Worm (Caenorhabditis elegans) whole organism, midembryonic: ENCODE results near the gene F07H5.7.

ENCODE experiments used
- T22C8.4 ChIP-seq: fragments of 200-800 bp; sonication (Bioruptor generic); IDR thresholded peaks from 2 replicates; pipeline ENCODE4 v1.3.6; 2022; ENCODE audit warnings: missing genetic modification characterization, missing compliant biosample characterization
- cog-1 ChIP-seq: sonication (generic microtip); optimal IDR thresholded peaks from 2 replicates; lab custom pipeline; 2016; ENCODE audit warnings: missing genetic modification characterization, missing compliant biosample characterization
- flt-1 ChIP-seq: fragments of 200-800 bp; sonication (Bioruptor generic); IDR thresholded peaks from 2 replicates; pipeline ENCODE4 v1.3.6; 2022; ENCODE audit warnings: missing genetic modification characterization, missing compliant biosample characterization
- klf-2 ChIP-seq: fragments of 200-800 bp; sonication (Bioruptor generic); conservative IDR thresholded peaks from 2 replicates; pipeline ENCODE4 v1.3.6; 2022; ENCODE audit warnings: missing genetic modification reagents, missing genetic modification characterization, missing compliant biosample characterization
- med-1 ChIP-seq: sonication (generic microtip); optimal IDR thresholded peaks from 2 replicates; lab custom pipeline; 2017; ENCODE audit warnings: missing genetic modification characterization, mild to moderate bottlenecking, missing compliant biosample characterization, antibody characterized with exemption, missing genetic modification reagents; ENCODE audit not compliant: insufficient read depth
- tab-1 ChIP-seq: fragments of 200-800 bp; sonication (Bioruptor generic); IDR thresholded peaks from 2 replicates; pipeline ENCODE4 v1.3.6; 2022; ENCODE audit warnings: missing genetic modification characterization, missing compliant biosample characterization
- ztf-23 ChIP-seq: fragments of 200-800 bp; sonication (Bioruptor generic); IDR thresholded peaks from 2 replicates; pipeline ENCODE4 v1.3.6; 2022; ENCODE audit warnings: missing genetic modification reagents, missing genetic modification characterization, missing compliant biosample characterization

DNA sequence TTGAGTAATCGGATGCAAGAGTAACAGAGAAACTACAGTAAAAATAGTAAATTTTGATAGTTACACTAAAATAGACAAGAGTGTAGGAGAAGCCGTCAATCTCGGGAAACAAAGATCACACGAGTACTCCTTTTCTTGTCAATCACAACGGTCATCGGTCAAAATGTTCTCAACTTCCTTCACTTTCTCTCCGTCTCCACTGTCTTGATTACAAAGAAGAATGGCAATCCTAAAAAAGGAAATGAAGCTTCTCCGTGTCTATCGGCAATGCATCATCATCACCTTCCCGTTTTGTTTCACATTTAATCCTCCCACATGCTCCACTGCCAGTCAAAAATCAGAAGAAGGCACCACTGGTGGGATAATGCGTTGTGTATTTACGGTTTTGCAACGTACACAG, 5.8 kb upstream of the F07H5.7 start:
- TF ChIP-seq med-1 (GFP tag; lab: Kevin White, UChicago), result no peak
- TF ChIP-seq T22C8.4, result no peak
- no peak for TF ChIP-seq flt-1 (GFP tag; lab: Robert Waterston, UW)
- no peak for TF ChIP-seq tab-1 (GFP tag; lab: Robert Waterston, UW)
- no peak for TF ChIP-seq klf-2 (GFP tag; lab: Robert Waterston, UW)
- no peak for TF ChIP-seq cog-1
- no peak for TF ChIP-seq ztf-23
